Worm (Caenorhabditis elegans) whole organism, L3 larva: Measurements from ENCODE around the gene nspe-7.

Experiments used
- ama-1 ChIP-seq: fragments of 150-350 bp; optimal IDR thresholded peaks from 2 replicates; lab custom pipeline; 2018
- elt-1 ChIP-seq: fragments of 150-350 bp; optimal IDR thresholded peaks from 2 replicates; lab custom pipeline; 2014; ENCODE audit warnings: missing biosample characterization, missing genetic modification characterization
- lin-39 ChIP-seq: fragments of 150-350 bp; optimal IDR thresholded peaks from 2 replicates; lab custom pipeline; 2018; ENCODE audit warnings: missing biosample characterization, missing genetic modification reagents, missing genetic modification characterization
- nfya-1 ChIP-seq: sonication (generic microtip); optimal IDR thresholded peaks from 2 replicates; lab custom pipeline; 2017; ENCODE audit warnings: missing genetic modification characterization, mild to moderate bottlenecking, missing compliant biosample characterization, antibody characterized with exemption, moderate library complexity; ENCODE audit not compliant: insufficient read depth
- nhr-11 ChIP-seq: fragments of 150-350 bp; optimal IDR thresholded peaks from 2 replicates; lab custom pipeline; 2014; ENCODE audit warnings: missing biosample characterization, missing genetic modification characterization
- nhr-237 ChIP-seq: fragments of 150-350 bp; optimal IDR thresholded peaks from 2 replicates; lab custom pipeline; 2014; ENCODE audit warnings: missing biosample characterization, missing genetic modification characterization
- nhr-25 ChIP-seq: sonication (generic microtip); optimal IDR thresholded peaks from 2 replicates; lab custom pipeline; 2017; ENCODE audit warnings: missing biosample characterization, missing genetic modification characterization
- unc-62 ChIP-seq: fragments of 150-350 bp; sonication (generic microtip); optimal IDR thresholded peaks from 4 replicates; lab custom pipeline; 2014; ENCODE audit warnings: missing biosample characterization, missing genetic modification reagents, missing genetic modification characterization

- no peak for TF ChIP-seq nhr-11 (tag; lab: Kevin White, UChicago)
- no peak for TF ChIP-seq elt-1 (tag; lab: Kevin White, UChicago)
- TF ChIP-seq unc-62 (GFP tag; lab: Kevin White, UChicago), result no peak
- TF ChIP-seq ama-1 (lab: Kevin White, UChicago), result no peak
- no peak for TF ChIP-seq nhr-237 (tag; lab: Kevin White, UChicago)
- TF ChIP-seq nhr-25 (tag; lab: Kevin White, UChicago), result no peak
- TF ChIP-seq nfya-1 (tag; lab: Kevin White, UChicago), result no peak
- TF ChIP-seq lin-39 (tag; lab: Kevin White, UChicago), result no peak
These were observed 46.3 kb downstream of the nspe-7 start for ce11 chrII:12673311-12673710.
